Fruit fly (Drosophila melanogaster): ENCODE measurements around the gene CG12081.

DNA sequence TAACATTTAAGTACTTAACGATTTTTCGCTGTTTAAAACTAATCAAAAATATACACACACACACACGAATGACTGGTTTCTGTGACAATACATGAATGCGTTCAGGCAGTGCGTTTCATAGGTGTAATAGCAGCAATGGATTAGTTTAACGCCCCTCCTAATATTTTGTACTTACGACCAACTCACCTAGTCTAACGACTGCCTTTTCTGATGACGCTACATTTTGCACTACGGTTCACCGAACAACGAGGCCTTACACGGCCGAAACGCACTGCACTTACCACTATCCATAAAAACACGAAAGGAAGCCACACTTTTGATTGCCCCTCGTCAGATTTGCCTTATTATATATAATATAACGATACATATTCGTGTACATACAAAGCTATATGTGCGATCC is 12.6 kb downstream of the CG12081 start:
- TF ChIP-seq CG8478 (optimal IDR thresholded peaks at IDR 0.05) = no peak
- no peak for TF ChIP-seq CTCF (optimal IDR thresholded peaks at IDR 0.05)
